Worm (Caenorhabditis elegans) whole organism, L1 larva: Measurements from ENCODE around the gene ndx-3.
A peak's percentile ranks its signal among the peaks of the same experiment; 100 is the strongest.

Source experiments
- C04F5.9 ChIP-seq: sonication (generic microtip); optimal IDR thresholded peaks from 2 replicates; lab custom pipeline; 2016; ENCODE audit warnings: missing genetic modification characterization, missing compliant biosample characterization
- C34B4.2 ChIP-seq: sonication (generic microtip); optimal IDR thresholded peaks from 2 replicates; lab custom pipeline; 2017; ENCODE audit warnings: mild to moderate bottlenecking, missing genetic modification characterization, missing compliant biosample characterization
- F16B12.6 ChIP-seq: fragments of 150-350 bp; optimal IDR thresholded peaks from 2 replicates; lab custom pipeline; 2014; ENCODE audit warnings: missing biosample characterization, missing genetic modification characterization
- aha-1 ChIP-seq: fragments of 150-350 bp; optimal IDR thresholded peaks from 2 replicates; lab custom pipeline; 2014; ENCODE audit warnings: missing biosample characterization, missing genetic modification characterization
- aly-2 ChIP-seq: fragments of 150-350 bp; optimal IDR thresholded peaks from 2 replicates; lab custom pipeline; 2014; ENCODE audit warnings: missing biosample characterization, missing genetic modification characterization
- blmp-1 ChIP-seq: fragments of 150-350 bp; optimal IDR thresholded peaks from 2 replicates; lab custom pipeline; 2014; ENCODE audit warnings: missing biosample characterization, missing genetic modification characterization
- ceh-8 ChIP-seq: fragments of 200-800 bp; sonication (Bioruptor generic); optimal IDR thresholded peaks from 2 replicates; lab custom pipeline; 2018; ENCODE audit warnings: mild to moderate bottlenecking, missing genetic modification characterization, moderate library complexity, missing compliant biosample characterization
- ceh-82 ChIP-seq, 3 experiments: fragments of 150-350 bp in 1 of 3; sonication (generic microtip) in 2 of 3; optimal IDR thresholded peaks; 2 replicates each; lab custom pipeline; 2014 to 2017; ENCODE audit warnings: missing biosample characterization in 3 of 3, missing genetic modification characterization in 3 of 3
- ces-1 ChIP-seq: fragments of 150-350 bp; optimal IDR thresholded peaks from 2 replicates; lab custom pipeline; 2014; ENCODE audit warnings: missing biosample characterization, missing genetic modification reagents, missing genetic modification characterization
- dpl-1 ChIP-seq, 3 experiments: fragments of 150-350 bp in 2 of 3; sonication (generic microtip) in 1 of 3; optimal IDR thresholded peaks; 2 replicates each; lab custom pipeline; 2014 to 2017; ENCODE audit warnings: missing biosample characterization in 3 of 3, missing genetic modification characterization in 3 of 3, missing genetic modification reagents in 3 of 3
- dsc-1 ChIP-seq: sonication (generic microtip); optimal IDR thresholded peaks from 2 replicates; lab custom pipeline; 2016; ENCODE audit warnings: mild to moderate bottlenecking, missing genetic modification characterization, missing compliant biosample characterization
- efl-1 ChIP-seq, 4 experiments: fragments of 150-350 bp; optimal IDR thresholded peaks in 3 of 4; peaks in 1 of 4; 1 replicate in 1 of 4; 2 replicates in 3 of 4; lab custom pipeline; 2014; ENCODE audit warnings: missing biosample characterization in 2 of 4, missing genetic modification characterization in 2 of 4, missing genetic modification reagents in 2 of 4
- efl-3 ChIP-seq: fragments of 200-800 bp; sonication (Bioruptor generic); optimal IDR thresholded peaks from 2 replicates; lab custom pipeline; 2018; ENCODE audit warnings: mild to moderate bottlenecking, missing genetic modification characterization, missing compliant biosample characterization
- elt-2 ChIP-seq: sonication (generic microtip); optimal IDR thresholded peaks from 2 replicates; lab custom pipeline; 2016; ENCODE audit warnings: missing genetic modification characterization, mild to moderate bottlenecking, inconsistent platforms, missing compliant biosample characterization, missing genetic modification reagents
- elt-3 ChIP-seq, 6 experiments: fragments of 150-350 bp in 1 of 6; sonication (generic microtip); optimal IDR thresholded peaks; 2 replicates each; lab custom pipeline; 2017 to 2018; ENCODE audit warnings: missing biosample characterization in 6 of 6, missing genetic modification characterization in 6 of 6, inconsistent platforms in 1 of 6
- fkh-4 ChIP-seq: sonication (generic microtip); optimal IDR thresholded peaks from 2 replicates; lab custom pipeline; 2016; ENCODE audit warnings: missing compliant biosample characterization, missing genetic modification characterization, borderline replicate concordance
- fkh-8 ChIP-seq: sonication (generic microtip); optimal IDR thresholded peaks from 2 replicates; lab custom pipeline; 2016; ENCODE audit warnings: mild to moderate bottlenecking, missing genetic modification characterization, missing compliant biosample characterization
- hlh-4 ChIP-seq: sonication (generic microtip); optimal IDR thresholded peaks from 2 replicates; lab custom pipeline; 2016; ENCODE audit warnings: mild to moderate bottlenecking, missing genetic modification characterization, missing compliant biosample characterization
- hpl-2 ChIP-seq: fragments of 150-350 bp; optimal IDR thresholded peaks from 2 replicates; lab custom pipeline; 2014; ENCODE audit warnings: missing biosample characterization, missing genetic modification reagents, missing genetic modification characterization
- isw-1 ChIP-seq: fragments of 200-800 bp; sonication (Bioruptor generic); IDR thresholded peaks from 2 replicates; pipeline ENCODE4 v1.3.6; 2022; ENCODE audit warnings: missing genetic modification characterization, missing compliant biosample characterization
- lin-13 ChIP-seq: fragments of 150-350 bp; optimal IDR thresholded peaks from 2 replicates; lab custom pipeline; 2014; ENCODE audit warnings: missing biosample characterization, missing genetic modification reagents, missing genetic modification characterization
- lin-14 ChIP-seq: fragments of 200-800 bp; sonication (Bioruptor generic); optimal IDR thresholded peaks from 2 replicates; lab custom pipeline; 2018; ENCODE audit warnings: mild to moderate bottlenecking, missing genetic modification characterization, moderate library complexity, missing compliant biosample characterization
- lin-15B ChIP-seq: fragments of 150-350 bp; sonication (generic microtip); optimal IDR thresholded peaks from 3 replicates; lab custom pipeline; 2014; ENCODE audit warnings: missing biosample characterization, missing genetic modification characterization
- lin-39 ChIP-seq: fragments of 150-350 bp; optimal IDR thresholded peaks from 2 replicates; lab custom pipeline; 2014; ENCODE audit warnings: missing biosample characterization, missing genetic modification reagents, missing genetic modification characterization
- lsy-2 ChIP-seq, 2 experiments: fragments of 150-350 bp; optimal IDR thresholded peaks; 2 replicates each; lab custom pipeline; 2014; ENCODE audit warnings: missing biosample characterization in 2 of 2, missing genetic modification characterization in 2 of 2
- mab-9 ChIP-seq: fragments of 200-800 bp; sonication (Bioruptor generic); IDR thresholded peaks from 2 replicates; pipeline ENCODE4 v1.3.6; 2022; ENCODE audit warnings: missing genetic modification reagents, missing genetic modification characterization, missing compliant biosample characterization
- mep-1 ChIP-seq: fragments of 150-350 bp; optimal IDR thresholded peaks from 2 replicates; lab custom pipeline; 2014; ENCODE audit warnings: missing biosample characterization, missing genetic modification characterization
- nhr-11 ChIP-seq: fragments of 150-350 bp; optimal IDR thresholded peaks from 2 replicates; lab custom pipeline; 2014; ENCODE audit warnings: missing biosample characterization, missing genetic modification characterization
- nhr-47 ChIP-seq: sonication (generic microtip); optimal IDR thresholded peaks from 2 replicates; lab custom pipeline; 2016; ENCODE audit warnings: mild to moderate bottlenecking, missing genetic modification characterization, moderate library complexity, missing compliant biosample characterization
- nhr-71 ChIP-seq: sonication (generic microtip); optimal IDR thresholded peaks from 2 replicates; lab custom pipeline; 2016; ENCODE audit warnings: mild to moderate bottlenecking, missing genetic modification characterization, moderate library complexity, missing compliant biosample characterization
- nhr-76 ChIP-seq: sonication (generic microtip); optimal IDR thresholded peaks from 2 replicates; lab custom pipeline; 2017; ENCODE audit warnings: missing biosample characterization, missing genetic modification characterization
- nhr-84 ChIP-seq: sonication (generic microtip); optimal IDR thresholded peaks from 2 replicates; lab custom pipeline; 2017; ENCODE audit warnings: missing biosample characterization, missing genetic modification characterization
- pag-3 ChIP-seq: sonication (generic microtip); optimal IDR thresholded peaks from 2 replicates; lab custom pipeline; 2017; ENCODE audit warnings: missing genetic modification characterization, mild to moderate bottlenecking, missing compliant biosample characterization, antibody characterized with exemption, borderline replicate concordance; ENCODE audit not compliant: insufficient read depth
- pax-3 ChIP-seq: fragments of 200-800 bp; sonication (Bioruptor generic); optimal IDR thresholded peaks from 2 replicates; lab custom pipeline; 2018; ENCODE audit warnings: mild to moderate bottlenecking, missing genetic modification characterization, moderate library complexity, missing compliant biosample characterization
- rnt-1 ChIP-seq: sonication (generic microtip); optimal IDR thresholded peaks from 2 replicates; lab custom pipeline; 2016; ENCODE audit warnings: mild to moderate bottlenecking, missing genetic modification characterization, moderate library complexity, missing compliant biosample characterization
- skn-1 ChIP-seq: fragments of 150-350 bp; optimal IDR thresholded peaks from 2 replicates; lab custom pipeline; 2014; ENCODE audit warnings: missing biosample characterization, missing genetic modification characterization
- snu-23 ChIP-seq: sonication (generic microtip); optimal IDR thresholded peaks from 2 replicates; lab custom pipeline; 2016; ENCODE audit warnings: missing genetic modification characterization, missing compliant biosample characterization
- sptf-1 ChIP-seq: fragments of 150-350 bp; optimal IDR thresholded peaks from 2 replicates; lab custom pipeline; 2014; ENCODE audit warnings: missing biosample characterization, missing genetic modification characterization
- tbx-2 ChIP-seq: sonication (generic microtip); optimal IDR thresholded peaks from 2 replicates; lab custom pipeline; 2016; ENCODE audit warnings: missing genetic modification characterization, missing compliant biosample characterization
- unc-130 ChIP-seq: fragments of 150-350 bp; optimal IDR thresholded peaks from 2 replicates; lab custom pipeline; 2017; ENCODE audit warnings: missing biosample characterization, missing genetic modification characterization, inconsistent platforms
- unc-30 ChIP-seq: sonication (generic microtip); optimal IDR thresholded peaks from 2 replicates; lab custom pipeline; 2017; ENCODE audit warnings: missing biosample characterization, missing genetic modification characterization
- unc-62 ChIP-seq: fragments of 150-350 bp; optimal IDR thresholded peaks from 2 replicates; lab custom pipeline; 2014; ENCODE audit warnings: missing biosample characterization, missing genetic modification reagents, missing genetic modification characterization
- unc-86 ChIP-seq: sonication (generic microtip); optimal IDR thresholded peaks from 2 replicates; lab custom pipeline; 2016; ENCODE audit warnings: missing genetic modification characterization, missing compliant biosample characterization
- unc-98 ChIP-seq: fragments of 200-800 bp; sonication (Bioruptor generic); IDR thresholded peaks from 2 replicates; pipeline ENCODE4 v1.3.6; 2022; ENCODE audit warnings: missing genetic modification characterization, missing compliant biosample characterization
- vab-15 ChIP-seq: sonication (generic microtip); optimal IDR thresholded peaks from 2 replicates; lab custom pipeline; 2017; ENCODE audit warnings: missing genotype, mild to moderate bottlenecking, missing genetic modification characterization, missing compliant biosample characterization
- xbp-1 ChIP-seq: sonication (generic microtip); optimal IDR thresholded peaks from 2 replicates; lab custom pipeline; 2016; ENCODE audit warnings: missing genetic modification characterization, missing compliant biosample characterization

Gene ndx-3

ce11 chrII:4904778-4905177, 48.6 kb upstream of the ndx-3 start, which contains the start of gene btbd-10:
TSS of gene btbd-10 (plus strand) at chrII:4905008.
- TF ChIP-seq unc-30 (tag; lab: Kevin White, UChicago) = no peak
- no peak for TF ChIP-seq pax-3
- TF ChIP-seq pag-3 (tag; lab: Kevin White, UChicago) = no peak
- TF ChIP-seq ceh-8 (GFP tag; lab: Kevin White, UChicago) = no peak
- TF ChIP-seq ceh-82 (tag; optimal IDR thresholded peaks at IDR 0.05; lab: Kevin White, UChicago) = no peak
- no peak for TF ChIP-seq mab-9 (GFP tag; lab: Robert Waterston, UW)
- no peak for TF ChIP-seq dsc-1 (tag; lab: Kevin White, UChicago)
- no peak for TF ChIP-seq nhr-84 (tag; lab: Kevin White, UChicago)
- TF ChIP-seq hpl-2 (GFP tag; lab: Kevin White, UChicago) = no peak
- TF ChIP-seq nhr-11 = no peak
- TF ChIP-seq lin-39 = no peak
- no peak for TF ChIP-seq nhr-76 (tag; lab: Kevin White, UChicago)
- no peak for TF ChIP-seq isw-1 (GFP tag; lab: Robert Waterston, UW)
- no peak for TF ChIP-seq tbx-2
- no peak for TF ChIP-seq ces-1 (GFP tag; lab: Kevin White, UChicago)
- TF ChIP-seq C34B4.2 (tag; lab: Kevin White, UChicago) = no peak
- TF ChIP-seq lin-13 (GFP tag; lab: Kevin White, UChicago) = no peak
- no peak for TF ChIP-seq C04F5.9 (tag; lab: Kevin White, UChicago)

DNA sequence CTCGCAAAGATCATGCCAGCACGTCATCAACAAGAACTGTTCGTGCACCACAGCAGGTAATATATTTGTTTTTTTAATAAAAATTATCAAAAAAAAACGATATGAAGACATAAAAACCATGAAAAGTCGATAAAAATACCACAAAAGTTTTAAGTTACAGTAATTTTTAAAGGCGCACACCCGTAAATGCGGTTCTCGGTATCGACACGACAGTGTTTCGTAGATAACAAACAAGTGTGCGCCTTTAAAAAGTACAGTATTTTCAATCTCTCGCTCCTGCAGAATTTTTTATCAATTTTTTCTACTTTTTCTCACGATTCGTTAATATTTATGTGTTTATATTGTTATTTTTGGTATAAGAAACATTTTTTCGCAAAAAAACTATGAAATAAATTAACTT, 48.1 kb upstream of the ndx-3 start:
- no peak for TF ChIP-seq elt-2 (tag; lab: Kevin White, UChicago)
- TF ChIP-seq unc-62 (GFP tag; lab: Kevin White, UChicago) = no peak
- TF ChIP-seq ces-1 (GFP tag; lab: Kevin White, UChicago) = no peak
- no peak for TF ChIP-seq efl-3 (GFP tag; lab: Kevin White, UChicago)
- TF ChIP-seq mab-9 (GFP tag; lab: Robert Waterston, UW) = no peak
- TF ChIP-seq vab-15 (tag; lab: Kevin White, UChicago) = no peak
- TF ChIP-seq blmp-1 = no peak
- no peak for TF ChIP-seq F16B12.6 (tag; lab: Kevin White, UChicago)
- TF ChIP-seq nhr-47 (tag; lab: Kevin White, UChicago) = no peak
- no peak for TF ChIP-seq fkh-8
- no peak for TF ChIP-seq nhr-84 (tag; lab: Kevin White, UChicago)
- TF ChIP-seq sptf-1 (tag; lab: Kevin White, UChicago) = no peak
- TF ChIP-seq lin-15B (tag; lab: Kevin White, UChicago) = no peak

DNA sequence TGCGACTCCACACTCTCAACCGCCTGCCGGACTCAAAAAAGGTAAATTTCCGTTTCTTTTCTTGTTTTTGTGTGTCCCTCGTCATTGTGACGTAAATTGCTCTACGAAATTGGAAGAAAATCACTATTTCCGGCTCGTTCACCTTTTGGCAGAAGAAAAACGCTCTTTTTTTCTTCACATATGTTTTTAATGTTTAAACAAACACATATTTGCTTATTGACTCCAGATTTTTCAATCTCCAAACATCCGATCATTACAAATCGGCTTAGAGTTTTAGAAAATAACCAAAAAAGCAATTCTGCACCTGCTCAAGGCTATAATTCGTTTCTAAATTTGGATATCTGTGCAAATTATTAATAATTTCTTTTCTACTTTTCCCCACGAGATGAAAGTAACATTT, 47.5 kb upstream of the ndx-3 start:
- TF ChIP-seq dsc-1 (tag; lab: Kevin White, UChicago) (peak; percentile 92), fkh-4 (tag; lab: Kevin White, UChicago) (peak; percentile 77), aly-2 (tag; lab: Kevin White, UChicago) (no peak)

DNA sequence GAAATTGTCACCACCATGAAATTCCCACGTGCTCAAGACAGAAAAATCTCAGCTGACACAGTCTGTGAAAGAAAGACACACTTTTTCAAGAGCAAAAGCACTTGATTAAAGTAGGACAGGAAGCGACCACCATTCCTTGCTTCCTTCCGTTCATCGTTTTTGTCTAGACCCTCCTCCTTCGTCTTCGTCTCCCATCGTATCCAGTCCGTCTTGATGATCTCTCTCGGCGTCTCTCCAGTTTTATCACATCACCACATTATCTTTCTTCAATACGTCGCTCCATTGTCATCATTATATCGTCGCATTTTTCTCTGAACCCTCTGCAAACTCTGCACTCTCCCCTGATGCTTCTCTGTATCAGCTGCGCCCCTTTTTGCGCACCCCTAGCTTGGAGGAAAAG, 45.2 kb upstream of the ndx-3 start:
- TF ChIP-seq hlh-4 (tag; lab: Kevin White, UChicago) = no peak
- peak; percentile 27 for TF ChIP-seq tbx-2
- peak; percentile 11 to 20 for TF ChIP-seq efl-1 (optimal IDR thresholded peaks at IDR 0.05; lab: Kevin White, UChicago)
- peak in 1 of 2 experiments; percentile 86 for TF ChIP-seq efl-1 (GFP tag; optimal IDR thresholded peaks at IDR 0.05 in 1 of 2; lab: Kevin White, UChicago)
- TF ChIP-seq nhr-47 (tag; lab: Kevin White, UChicago) = peak; percentile 28
- peak; percentile 13 for TF ChIP-seq unc-86 (tag; lab: Kevin White, UChicago)
- TF ChIP-seq mep-1 (tag; lab: Kevin White, UChicago) = peak; percentile 19
- TF ChIP-seq fkh-8 = peak; percentile 54
- peak in 1 of 3 experiments; percentile 2 for TF ChIP-seq dpl-1 (GFP tag; optimal IDR thresholded peaks at IDR 0.05; lab: Kevin White, UChicago)
- TF ChIP-seq unc-130 (tag; lab: Kevin White, UChicago) = peak; percentile 12
- peak in 1 of 6 experiments; percentile 7 for TF ChIP-seq elt-3 (tag; optimal IDR thresholded peaks at IDR 0.05; lab: Kevin White, UChicago)
- no peak for TF ChIP-seq aha-1 (tag; lab: Kevin White, UChicago)
- peak; percentile 97 for TF ChIP-seq skn-1
- peak; percentile 42 for TF ChIP-seq rnt-1 (tag; lab: Kevin White, UChicago)
- peak; percentile 14 for TF ChIP-seq snu-23 (GFP tag; lab: Kevin White, UChicago)
- TF ChIP-seq unc-98 (GFP tag; lab: Robert Waterston, UW) = no peak
- no peak for TF ChIP-seq F16B12.6 (tag; lab: Kevin White, UChicago)
- TF ChIP-seq lin-14 = peak; percentile 77
- peak; percentile 9 for TF ChIP-seq blmp-1
- no peak for TF ChIP-seq xbp-1 (tag; lab: Kevin White, UChicago)
- peak in 1 of 2 experiments; percentile 5 for TF ChIP-seq lsy-2 (tag; optimal IDR thresholded peaks at IDR 0.05; lab: Kevin White, UChicago)
- no peak for TF ChIP-seq lin-13 (GFP tag; lab: Kevin White, UChicago)
- peak; percentile 45 for TF ChIP-seq nhr-71 (tag; lab: Kevin White, UChicago)
